Worm (Caenorhabditis elegans) whole organism, L4/young adult: ENCODE data around the gene Y69A2AR.47.

Source experiments
- W03F9.2 ChIP-seq: fragments of 150-350 bp; optimal IDR thresholded peaks from 2 replicates; lab custom pipeline; 2014; ENCODE audit warnings: missing biosample characterization, missing genetic modification characterization
- dao-5 ChIP-seq: sonication (generic microtip); optimal IDR thresholded peaks from 2 replicates; lab custom pipeline; 2016; ENCODE audit warnings: missing genotype, missing genetic modification characterization, moderate library complexity, missing compliant biosample characterization

- TF ChIP-seq W03F9.2 = no peak
- TF ChIP-seq dao-5 (tag; lab: Kevin White, UChicago) = no peak
Measured at ce11 chrIV:2634992-2635391, 37.5 kb downstream of the Y69A2AR.47 start.
